Worm (Caenorhabditis elegans) whole organism, L4 larva: Measurements from ENCODE around the gene F56A8.9.

Source experiments
- R02D3.7 ChIP-seq: fragments of 150-350 bp; sonication (generic microtip); optimal IDR thresholded peaks from 3 replicates; lab custom pipeline; 2014; ENCODE audit warnings: missing biosample characterization, missing genetic modification characterization
- T20F7.1 ChIP-seq: fragments of 200-800 bp; sonication (Bioruptor generic); optimal IDR thresholded peaks from 2 replicates; lab custom pipeline; 2018; ENCODE audit warnings: mild to moderate bottlenecking, missing genetic modification characterization, missing compliant biosample characterization
- T26A8.4 ChIP-seq: fragments of 200-800 bp; sonication (Bioruptor generic); IDR thresholded peaks from 2 replicates; pipeline ENCODE4 v1.3.6; 2022; ENCODE audit warnings: missing genetic modification characterization, missing compliant biosample characterization
- Y48G9A.11 ChIP-seq: fragments of 200-800 bp; sonication (Bioruptor generic); IDR thresholded peaks from 2 replicates; pipeline ENCODE4 v1.3.6; 2022; ENCODE audit warnings: missing genetic modification reagents, missing genetic modification characterization, missing compliant biosample characterization
- Y75B8A.6 ChIP-seq: fragments of 200-800 bp; sonication (Bioruptor generic); IDR thresholded peaks from 2 replicates; pipeline ENCODE4 v1.3.6; 2022; ENCODE audit warnings: missing genetic modification reagents, missing genetic modification characterization, missing compliant biosample characterization
- ZK546.5 ChIP-seq, 2 experiments: sonication (generic microtip); optimal IDR thresholded peaks; 2 replicates each; lab custom pipeline; 2017; ENCODE audit warnings: missing biosample characterization in 2 of 2, missing genetic modification characterization in 2 of 2
- aha-1 ChIP-seq: fragments of 150-350 bp; peaks from one replicate; lab custom pipeline; 2014; ENCODE audit warnings: missing biosample characterization, missing genetic modification characterization
- aly-2 ChIP-seq: sonication (generic microtip); optimal IDR thresholded peaks from 2 replicates; lab custom pipeline; 2018; ENCODE audit warnings: missing biosample characterization, missing genetic modification characterization
- arid-1 ChIP-seq: fragments of 200-800 bp; sonication (Bioruptor generic); conservative IDR thresholded peaks from 2 replicates; pipeline ENCODE4 v1.3.6; 2022; ENCODE audit warnings: missing genetic modification reagents, missing genetic modification characterization, missing compliant biosample characterization
- ceh-20 ChIP-seq: fragments of 200-800 bp; sonication (Bioruptor generic); IDR thresholded peaks from 2 replicates; pipeline ENCODE4 v1.3.6; 2022; ENCODE audit warnings: missing genetic modification reagents, missing genetic modification characterization, missing compliant biosample characterization
- ceh-28 ChIP-seq: fragments of 150-350 bp; optimal IDR thresholded peaks from 2 replicates; lab custom pipeline; 2014; ENCODE audit warnings: missing biosample characterization, missing genetic modification reagents, missing genetic modification characterization
- ceh-32 ChIP-seq: sonication (generic microtip); optimal IDR thresholded peaks from 2 replicates; lab custom pipeline; 2016; ENCODE audit warnings: mild to moderate bottlenecking, missing genetic modification characterization, missing compliant biosample characterization; ENCODE audit not compliant: poor library complexity
- ceh-44 ChIP-seq: fragments of 200-800 bp; sonication (Bioruptor generic); IDR thresholded peaks from 2 replicates; pipeline ENCODE4 v1.3.6; 2022; ENCODE audit warnings: missing genetic modification reagents, missing genetic modification characterization, missing compliant biosample characterization
- ceh-62 ChIP-seq: sonication (generic microtip); optimal IDR thresholded peaks from 2 replicates; lab custom pipeline; 2017; ENCODE audit warnings: missing biosample characterization, missing genetic modification characterization
- ces-1 ChIP-seq: fragments of 150-350 bp; sonication (generic microtip); optimal IDR thresholded peaks from 4 replicates; lab custom pipeline; 2014; ENCODE audit warnings: missing biosample characterization, missing genetic modification reagents, missing genetic modification characterization
- ctbp-1 ChIP-seq: fragments of 200-800 bp; sonication (Bioruptor generic); IDR thresholded peaks from 2 replicates; pipeline ENCODE4 v1.3.6; 2022; ENCODE audit warnings: missing genetic modification reagents, missing genetic modification characterization, missing compliant biosample characterization
- dmd-6 ChIP-seq: fragments of 200-800 bp; sonication (Bioruptor generic); IDR thresholded peaks from 2 replicates; pipeline ENCODE4 v1.3.6; 2022; ENCODE audit warnings: missing genetic modification reagents, missing genetic modification characterization, missing compliant biosample characterization
- dpl-1 ChIP-seq: fragments of 150-350 bp; optimal IDR thresholded peaks from 2 replicates; lab custom pipeline; 2014; ENCODE audit warnings: missing biosample characterization, missing genetic modification reagents, missing genetic modification characterization
- duxl-1 ChIP-seq: sonication (generic microtip); optimal IDR thresholded peaks from 2 replicates; lab custom pipeline; 2016; ENCODE audit warnings: mild to moderate bottlenecking, missing genetic modification characterization, moderate library complexity, missing compliant biosample characterization; ENCODE audit not compliant: poor library complexity
- dve-1 ChIP-seq: sonication (generic microtip); optimal IDR thresholded peaks from 2 replicates; lab custom pipeline; 2017; ENCODE audit warnings: antibody characterized with exemption, mild to moderate bottlenecking, missing genetic modification characterization, missing compliant biosample characterization; ENCODE audit not compliant: insufficient read depth
- egl-27 ChIP-seq: sonication (generic microtip); optimal IDR thresholded peaks from 3 replicates; lab custom pipeline; 2017; ENCODE audit warnings: missing biosample characterization, missing genetic modification reagents, missing genetic modification characterization
- gei-8 ChIP-seq: fragments of 200-800 bp; sonication (Bioruptor generic); optimal IDR thresholded peaks from 2 replicates; lab custom pipeline; 2018; ENCODE audit warnings: mild to moderate bottlenecking, missing genetic modification characterization, missing compliant biosample characterization
- hlh-11 ChIP-seq: fragments of 200-800 bp; sonication (Bioruptor generic); optimal IDR thresholded peaks from 2 replicates; lab custom pipeline; 2018; ENCODE audit warnings: mild to moderate bottlenecking, missing genetic modification characterization, missing compliant biosample characterization
- hlh-30 ChIP-seq: sonication (generic microtip); optimal IDR thresholded peaks from 2 replicates; lab custom pipeline; 2017; ENCODE audit warnings: antibody characterized with exemption, mild to moderate bottlenecking, missing genetic modification characterization, missing compliant biosample characterization; ENCODE audit not compliant: insufficient read depth
- hmg-1.1 ChIP-seq: fragments of 200-800 bp; sonication (Bioruptor generic); IDR thresholded peaks from 2 replicates; pipeline ENCODE4 v1.3.6; 2022; ENCODE audit warnings: missing genetic modification reagents, missing genetic modification characterization, missing compliant biosample characterization
- jun-1 ChIP-seq: fragments of 150-350 bp; optimal IDR thresholded peaks from 2 replicates; lab custom pipeline; 2014; ENCODE audit warnings: missing biosample characterization, missing genetic modification reagents, missing genetic modification characterization
- lim-7 ChIP-seq: fragments of 200-800 bp; sonication (Bioruptor generic); IDR thresholded peaks from 2 replicates; pipeline ENCODE4 v1.3.6; 2022; ENCODE audit warnings: missing genetic modification characterization, missing compliant biosample characterization
- lin-15B ChIP-seq: fragments of 150-350 bp; sonication (generic microtip); optimal IDR thresholded peaks from 3 replicates; lab custom pipeline; 2014; ENCODE audit warnings: missing biosample characterization, missing genetic modification characterization
- lin-38 ChIP-seq: fragments of 200-800 bp; sonication (Bioruptor generic); IDR thresholded peaks from 2 replicates; pipeline ENCODE4 v1.3.6; 2022; ENCODE audit warnings: missing genetic modification reagents, missing genetic modification characterization, missing compliant biosample characterization
- lir-3 ChIP-seq: sonication (generic microtip); optimal IDR thresholded peaks from 2 replicates; lab custom pipeline; 2016; ENCODE audit warnings: mild to moderate bottlenecking, missing genetic modification characterization, missing compliant biosample characterization
- madf-5 ChIP-seq, 2 experiments: fragments of 200-800 bp; sonication (Bioruptor generic); IDR thresholded peaks; 2 replicates each; pipeline ENCODE4 v1.3.6; 2022; ENCODE audit warnings: missing compliant biosample characterization in 2 of 2, missing genetic modification characterization in 2 of 2
- madf-9 ChIP-seq: fragments of 200-800 bp; sonication (Bioruptor generic); conservative IDR thresholded peaks from 2 replicates; pipeline ENCODE4 v1.3.6; 2022; ENCODE audit warnings: missing genetic modification reagents, missing genetic modification characterization, missing compliant biosample characterization
- mdl-1 ChIP-seq, 2 experiments: fragments of 150-350 bp in 1 of 2; sonication (generic microtip) in 1 of 2; optimal IDR thresholded peaks; 2 replicates each; lab custom pipeline; 2014 to 2017; ENCODE audit warnings: missing biosample characterization in 2 of 2, missing genetic modification characterization in 2 of 2
- mep-1 ChIP-seq: fragments of 150-350 bp; sonication (generic microtip); optimal IDR thresholded peaks from 3 replicates; lab custom pipeline; 2014; ENCODE audit warnings: missing biosample characterization, missing genetic modification characterization
- mxl-2 ChIP-seq: fragments of 200-800 bp; sonication (Bioruptor generic); conservative IDR thresholded peaks from 2 replicates; pipeline ENCODE4 v1.3.6; 2022; ENCODE audit warnings: missing genetic modification reagents, missing genetic modification characterization, missing compliant biosample characterization
- nhr-10 ChIP-seq: fragments of 150-350 bp; optimal IDR thresholded peaks from 2 replicates; lab custom pipeline; 2014; ENCODE audit warnings: missing biosample characterization, missing genetic modification characterization
- nhr-11 ChIP-seq: fragments of 150-350 bp; optimal IDR thresholded peaks from 2 replicates; lab custom pipeline; 2014; ENCODE audit warnings: missing biosample characterization, missing genetic modification characterization
- nhr-237 ChIP-seq: sonication (generic microtip); optimal IDR thresholded peaks from 2 replicates; lab custom pipeline; 2017; ENCODE audit warnings: missing biosample characterization, missing genetic modification characterization
- nhr-25 ChIP-seq: sonication (generic microtip); optimal IDR thresholded peaks from 2 replicates; lab custom pipeline; 2017; ENCODE audit warnings: missing genetic modification characterization, mild to moderate bottlenecking, missing compliant biosample characterization, antibody characterized with exemption, moderate library complexity, borderline replicate concordance; ENCODE audit not compliant: insufficient read depth
- nhr-28 ChIP-seq: fragments of 150-350 bp; optimal IDR thresholded peaks from 2 replicates; lab custom pipeline; 2014; ENCODE audit warnings: missing biosample characterization, missing genetic modification characterization
- nhr-6 ChIP-seq: fragments of 150-350 bp; optimal IDR thresholded peaks from 2 replicates; lab custom pipeline; 2014; ENCODE audit warnings: missing biosample characterization, missing genetic modification characterization
- php-3 ChIP-seq: fragments of 200-800 bp; sonication (Bioruptor generic); IDR thresholded peaks from 2 replicates; pipeline ENCODE4 v1.3.6; 2022; ENCODE audit warnings: missing genetic modification reagents, missing genetic modification characterization, missing compliant biosample characterization
- saeg-2 ChIP-seq: fragments of 200-800 bp; sonication (Bioruptor generic); IDR thresholded peaks from 2 replicates; pipeline ENCODE4 v1.3.6; 2022; ENCODE audit warnings: missing genetic modification reagents, missing genetic modification characterization, missing compliant biosample characterization
- skn-1 ChIP-seq: fragments of 150-350 bp; optimal IDR thresholded peaks from 2 replicates; lab custom pipeline; 2014; ENCODE audit warnings: missing biosample characterization, missing genetic modification characterization
- spr-1 ChIP-seq: sonication (generic microtip); optimal IDR thresholded peaks from 2 replicates; lab custom pipeline; 2016; ENCODE audit warnings: mild to moderate bottlenecking, missing genetic modification characterization, missing compliant biosample characterization
- spr-3 ChIP-seq: fragments of 200-800 bp; sonication (Bioruptor generic); optimal IDR thresholded peaks from 2 replicates; lab custom pipeline; 2018; ENCODE audit warnings: mild to moderate bottlenecking, missing genetic modification characterization, missing compliant biosample characterization
- unc-130 ChIP-seq: sonication (generic microtip); optimal IDR thresholded peaks from 2 replicates; lab custom pipeline; 2016; ENCODE audit warnings: missing genetic modification reagents, missing genetic modification characterization, missing compliant biosample characterization
- unc-62 ChIP-seq, 3 experiments: fragments of 150-350 bp in 1 of 3; sonication (generic microtip); optimal IDR thresholded peaks in 2 of 3; peaks in 1 of 3; 1 replicate in 1 of 3; 2 replicates in 2 of 3; lab custom pipeline; 2014 to 2017; ENCODE audit warnings: missing biosample characterization in 3 of 3, missing genetic modification characterization in 3 of 3, missing genetic modification reagents in 3 of 3, missing genotype in 1 of 3
- zfp-2 ChIP-seq: sonication (generic microtip); optimal IDR thresholded peaks from 2 replicates; lab custom pipeline; 2016; ENCODE audit warnings: mild to moderate bottlenecking, missing genetic modification characterization, missing compliant biosample characterization

Gene F56A8.9

DNA sequence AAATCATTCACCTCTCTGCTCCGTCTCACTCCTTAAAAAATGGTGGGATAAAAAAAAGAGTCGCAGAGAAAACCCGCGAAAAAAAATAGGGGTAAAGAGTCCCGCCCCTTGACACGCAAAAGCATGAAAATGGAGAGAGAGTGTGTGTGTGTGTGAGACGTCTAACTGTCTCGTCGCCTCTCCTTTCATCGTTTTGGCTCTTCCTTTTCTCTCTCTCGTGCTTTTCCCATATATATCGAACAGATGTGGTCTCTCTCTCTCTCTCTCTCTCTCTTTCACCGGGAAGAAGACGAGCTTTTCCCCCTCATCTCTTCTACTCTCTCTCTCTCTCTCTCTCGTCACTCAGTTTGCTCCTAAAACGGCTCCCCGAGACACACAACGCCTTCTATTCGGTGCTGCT is 21.3 kb downstream of the F56A8.9 start (continued):
- TF ChIP-seq lir-3 (no peak), egl-27 (tag; lab: Kevin White, UChicago) (no peak), dve-1 (peak; percentile 60), duxl-1 (tag; lab: Kevin White, UChicago) (no peak), madf-9 (GFP tag; lab: Robert Waterston, UW) (0 out of 2 replicates have a peak, but pooled peaks have one; percentile 29), nhr-28 (tag; lab: Kevin White, UChicago) (peak; percentile 15), zfp-2 (tag; lab: Kevin White, UChicago) (no peak), ces-1 (GFP tag; lab: Kevin White, UChicago) (no peak), ceh-20 (GFP tag; lab: Robert Waterston, UW) (peak; percentile 58; the same call in 1 of the 2 replicates), spr-1 (tag; lab: Kevin White, UChicago) (no peak), ceh-28 (no peak), dmd-6 (peak; percentile 36; the same call in 1 of the 2 replicates), php-3 (GFP tag; lab: Robert Waterston, UW) (no peak), nhr-6 (tag; lab: Kevin White, UChicago) (peak; percentile 26), mep-1 (peak; percentile 74), ZK546.5 (tag; optimal IDR thresholded peaks at IDR 0.05; lab: Kevin White, UChicago) (no peak), ctbp-1 (GFP tag; lab: Robert Waterston, UW) (peak; percentile 80), ceh-44 (GFP tag; lab: Robert Waterston, UW) (no peak), hlh-11 (tag; lab: Kevin White, UChicago) (peak; percentile 81), jun-1 (tag; lab: Kevin White, UChicago) (no peak), lin-38 (GFP tag; lab: Robert Waterston, UW) (peak; percentile 51), skn-1 (tag; lab: Kevin White, UChicago) (no peak), nhr-25 (tag; lab: Kevin White, UChicago) (no peak), lin-15B (tag; lab: Kevin White, UChicago) (no peak), unc-130 (GFP tag; lab: Kevin White, UChicago) (no peak), ceh-32 (tag; lab: Kevin White, UChicago) (no peak), spr-3 (GFP tag; lab: Kevin White, UChicago) (no peak), Y48G9A.11 (no peak), aly-2 (tag; lab: Kevin White, UChicago) (no peak), nhr-11 (tag; lab: Kevin White, UChicago) (peak; percentile 39), mxl-2 (GFP tag; lab: Robert Waterston, UW) (no peak), madf-5 (GFP tag; IDR thresholded peaks at IDR 0.05; lab: Robert Waterston, UW) (no peak), nhr-10 (tag; lab: Kevin White, UChicago) (no peak), T26A8.4 (0 out of 2 replicates have a peak, but pooled peaks have one; percentile 25), ceh-62 (tag; lab: Kevin White, UChicago) (no peak), hlh-30 (tag; lab: Kevin White, UChicago) (peak; percentile 85), R02D3.7 (tag; lab: Kevin White, UChicago) (no peak), T20F7.1 (GFP tag; lab: Kevin White, UChicago) (no peak), aha-1 (tag; lab: Kevin White, UChicago) (peak; percentile 97), nhr-237 (tag; lab: Kevin White, UChicago) (no peak), mdl-1 (tag; optimal IDR thresholded peaks at IDR 0.05; lab: Kevin White, UChicago) (peak in 1 of 2 experiments; percentile 77), unc-62 (GFP tag; optimal IDR thresholded peaks at IDR 0.05 in 1 of 2; lab: Kevin White, UChicago) (peak in 1 of 2 experiments; percentile 99), unc-62 (tag; optimal IDR thresholded peaks at IDR 0.05; lab: Kevin White, UChicago) (no peak), gei-8 (GFP tag; lab: Kevin White, UChicago) (no peak), saeg-2 (GFP tag; lab: Robert Waterston, UW) (no peak), lim-7 (GFP tag; lab: Robert Waterston, UW) (no peak), Y75B8A.6 (GFP tag; lab: Robert Waterston, UW) (no peak), dpl-1 (GFP tag; lab: Kevin White, UChicago) (peak; percentile 48), hmg-1.1 (GFP tag; lab: Robert Waterston, UW) (peak; percentile 72), arid-1 (no peak)
